Worm (Caenorhabditis elegans): Measurements from ENCODE around the gene dre-1.
A peak's percentile ranks its signal among the peaks of the same experiment; 100 is the strongest.

The dre-1 gene

ce11 chrV:6495353-6495752, 50.9 kb downstream of the dre-1 start:
- no peak for TF ChIP-seq sea-2 (GFP tag; optimal IDR thresholded peaks at IDR 0.05)
- no peak for TF ChIP-seq nhr-43 (tag; optimal IDR thresholded peaks at IDR 0.05; ENCODE audit: poor library complexity, severe bottlenecking)
- no peak for TF ChIP-seq lin-15B (tag; optimal IDR thresholded peaks at IDR 0.05)
- no peak for TF ChIP-seq pha-4 (tag; optimal IDR thresholded peaks at IDR 0.05)
- TF ChIP-seq elt-2 (tag; optimal IDR thresholded peaks at IDR 0.05) = no peak
- no peak for TF ChIP-seq unc-39 (tag; optimal IDR thresholded peaks at IDR 0.05)
- TF ChIP-seq elt-1 (tag; optimal IDR thresholded peaks at IDR 0.05) = no peak
- TF ChIP-seq nhr-76 (tag; optimal IDR thresholded peaks at IDR 0.05) = no peak
- TF ChIP-seq nhr-67 (tag; optimal IDR thresholded peaks at IDR 0.05) = no peak
- no peak for TF ChIP-seq ZK546.5 (tag; optimal IDR thresholded peaks at IDR 0.05)
- no peak for TF ChIP-seq nhr-28 (tag; optimal IDR thresholded peaks at IDR 0.05)
- no peak for TF ChIP-seq nhr-25 (tag; optimal IDR thresholded peaks at IDR 0.05)
- TF ChIP-seq R02D3.7 (tag; optimal IDR thresholded peaks at IDR 0.05) = no peak
- no peak for TF ChIP-seq fkh-10 (GFP tag; optimal IDR thresholded peaks at IDR 0.05)
- TF ChIP-seq mdl-1 (tag; optimal IDR thresholded peaks at IDR 0.05) = no peak
- TF ChIP-seq zag-1 (tag; optimal IDR thresholded peaks at IDR 0.05) = no peak
- no peak for TF ChIP-seq ztf-11 (tag; optimal IDR thresholded peaks at IDR 0.05)
- no peak for TF ChIP-seq fos-1 (tag; optimal IDR thresholded peaks at IDR 0.05)
- no peak for TF ChIP-seq ceh-16 (tag; optimal IDR thresholded peaks at IDR 0.05)

- no peak for TF ChIP-seq lsy-12 (tag; optimal IDR thresholded peaks at IDR 0.05)
- TF ChIP-seq nhr-12 (tag; optimal IDR thresholded peaks at IDR 0.05) = no peak
- no peak for TF ChIP-seq nhr-237 (tag; optimal IDR thresholded peaks at IDR 0.05)
- no peak for TF ChIP-seq elt-1 (tag; optimal IDR thresholded peaks at IDR 0.05)
- TF ChIP-seq nhr-43 (tag; optimal IDR thresholded peaks at IDR 0.05; ENCODE audit: poor library complexity, severe bottlenecking) = no peak
Observed at ce11 chrV:6493821-6494220, 52.5 kb downstream of the dre-1 start, which contains the start of gene cpt-6. TSS of gene cpt-6 (minus strand) at chrV:6493921.

DNA sequence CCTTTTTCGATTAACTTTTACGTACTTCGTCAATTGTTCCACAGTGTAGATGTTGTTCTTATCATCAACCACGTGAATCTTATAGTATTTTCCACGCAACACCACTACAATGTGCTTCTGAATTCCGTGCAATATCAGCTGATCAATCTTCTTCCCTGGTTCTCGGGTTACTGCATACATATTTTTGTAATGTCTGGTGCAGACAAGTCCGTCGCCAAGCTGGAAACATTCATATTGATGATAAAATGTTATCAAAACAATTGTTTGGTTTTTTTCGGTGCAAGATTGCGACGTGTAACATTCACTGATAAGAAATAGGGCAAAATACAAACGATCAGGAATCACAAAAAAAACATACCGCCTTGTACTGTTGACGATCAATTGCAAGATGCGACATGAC, 53.8 kb downstream of the dre-1 start:
- TF ChIP-seq pqm-1 (tag; optimal IDR thresholded peaks at IDR 0.05) = peak; percentile 33
- TF ChIP-seq egl-27 (tag; optimal IDR thresholded peaks at IDR 0.05) = no peak
- peak; percentile 87 for TF ChIP-seq elt-2 (tag; optimal IDR thresholded peaks at IDR 0.05)
- TF ChIP-seq skn-1 (tag; optimal IDR thresholded peaks at IDR 0.05) = peak; percentile 7

DNA sequence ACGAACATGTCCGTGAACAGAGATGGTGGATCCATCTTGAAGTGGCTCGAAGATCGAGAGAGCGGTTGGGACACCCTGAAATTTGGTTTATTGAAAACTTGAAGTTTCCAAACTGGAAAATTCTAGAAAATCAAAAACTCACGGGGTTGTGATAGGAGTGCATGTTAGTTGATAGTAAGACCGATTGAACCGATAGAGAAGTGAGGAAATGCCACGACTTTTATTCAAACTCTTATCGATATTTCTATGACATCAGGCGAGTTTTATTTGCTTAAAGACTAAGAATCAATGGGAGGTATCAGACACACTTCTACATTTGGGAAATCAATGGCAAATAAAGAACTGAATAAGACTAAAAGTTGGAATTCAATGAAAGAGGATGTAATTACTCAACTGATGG, 57.5 kb downstream of the dre-1 start, which contains the start of gene lec-10:
Gene lec-10, minus strand, starts transcription at position 272 of the 400 bp plus-strand sequence.
- TF ChIP-seq pha-4 (tag; optimal IDR thresholded peaks at IDR 0.05) (peak; percentile 59), jun-1 (tag; optimal IDR thresholded peaks at IDR 0.05) (peak; percentile 26), tbx-2 (tag; optimal IDR thresholded peaks at IDR 0.05) (no peak), aly-2 (tag; optimal IDR thresholded peaks at IDR 0.05) (no peak), pqm-1 (tag; optimal IDR thresholded peaks at IDR 0.05) (peak; percentile 89), nhr-43 (tag; optimal IDR thresholded peaks at IDR 0.05; ENCODE audit: poor library complexity, severe bottlenecking) (no peak), elt-2 (tag; optimal IDR thresholded peaks at IDR 0.05) (peak; percentile 95)

DNA sequence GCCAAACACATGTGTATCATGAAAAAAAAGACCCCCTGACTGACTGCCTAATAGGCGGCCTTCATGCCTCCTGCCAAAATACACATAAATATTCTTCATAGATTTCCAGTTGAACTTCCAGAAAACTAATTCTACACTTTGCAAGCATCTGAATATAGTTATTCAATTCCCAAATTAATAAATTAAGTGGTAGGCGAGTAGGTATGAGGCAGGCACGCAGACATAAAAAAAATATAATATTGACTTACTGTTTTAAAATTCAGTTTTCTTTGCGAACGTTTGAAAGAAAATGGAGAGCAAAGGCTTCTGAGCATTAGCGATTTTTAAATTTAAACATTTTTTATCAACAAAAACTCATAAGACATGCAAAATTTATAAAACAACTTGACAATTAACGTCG, 58.4 kb downstream of the dre-1 start:
- TF ChIP-seq egl-27 (tag; optimal IDR thresholded peaks at IDR 0.05) (no peak), daf-12 (tag; optimal IDR thresholded peaks at IDR 0.05) (no peak), ceh-28 (tag; optimal IDR thresholded peaks at IDR 0.05) (peak; percentile 8), sea-2 (GFP tag; optimal IDR thresholded peaks at IDR 0.05) (no peak), elt-2 (tag; optimal IDR thresholded peaks at IDR 0.05) (peak; percentile 27), nhr-77 (tag; optimal IDR thresholded peaks at IDR 0.05) (no peak), nhr-76 (tag; optimal IDR thresholded peaks at IDR 0.05) (no peak), jun-1 (tag; optimal IDR thresholded peaks at IDR 0.05) (peak; percentile 45)

DNA sequence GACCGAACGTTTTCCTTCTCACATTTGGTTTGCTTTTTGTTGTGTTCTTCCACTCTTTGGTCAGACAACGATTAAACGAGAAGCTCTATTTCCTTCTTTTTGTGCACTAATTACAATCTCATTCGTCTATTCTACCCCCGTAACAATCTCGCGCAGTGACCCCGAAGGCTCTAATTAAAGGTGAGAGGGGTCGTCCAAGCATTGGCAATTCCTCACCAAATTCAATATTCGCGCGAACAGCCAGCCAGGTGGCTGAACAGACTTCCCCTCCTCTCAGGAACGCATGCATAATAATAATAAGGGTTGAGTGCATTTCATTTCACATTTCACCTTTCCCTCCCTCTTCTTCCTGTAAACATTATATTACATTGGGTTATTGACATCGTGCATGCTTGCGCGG, 61.2 kb downstream of the dre-1 start:
- TF ChIP-seq ceh-16 (tag; optimal IDR thresholded peaks at IDR 0.05) (no peak), aly-2 (tag; optimal IDR thresholded peaks at IDR 0.05) (no peak)
